Fruit fly (Drosophila melanogaster) whole organism, embryonic: ENCODE data around the gene CG7329.

ENCODE experiments used
- ATbp ChIP-seq: fragments of 200-800 bp; sonication (Bioruptor generic); optimal IDR thresholded peaks from 2 replicates; lab custom pipeline; 2017; ENCODE audit warnings: missing biosample characterization, mild to moderate bottlenecking, missing genetic modification characterization, missing genetic modification reagents
- Bdp1 ChIP-seq: fragments of 200-800 bp; sonication (Bioruptor generic); optimal IDR thresholded peaks from 3 replicates; lab custom pipeline; 2016; ENCODE audit warnings: missing biosample characterization, missing genetic modification characterization
- CG10267 ChIP-seq: fragments of 200-800 bp; sonication (Bioruptor generic); optimal IDR thresholded peaks from 2 replicates; lab custom pipeline; 2018; ENCODE audit warnings: missing biosample characterization, mild to moderate bottlenecking, missing genetic modification characterization, moderate library complexity
- CG10979 ChIP-seq: fragments of 200-800 bp; sonication (Bioruptor generic); optimal IDR thresholded peaks from 2 replicates; lab custom pipeline; 2018; ENCODE audit warnings: missing biosample characterization, mild to moderate bottlenecking, missing genetic modification characterization, moderate library complexity
- CG11456 ChIP-seq: fragments of 200-800 bp; sonication (Bioruptor generic); IDR thresholded peaks from 3 replicates; pipeline ENCODE4 v1.3.6; 2022; ENCODE audit warnings: missing biosample characterization, missing genetic modification characterization
- CG11504 ChIP-seq: fragments of 200-800 bp; sonication (Bioruptor generic); optimal IDR thresholded peaks from 3 replicates; lab custom pipeline; 2019; ENCODE audit warnings: missing biosample characterization, mild to moderate bottlenecking, missing genetic modification characterization, moderate library complexity
- CG11695 ChIP-seq: fragments of 200-800 bp; sonication (Bioruptor generic); IDR thresholded peaks from 3 replicates; pipeline ENCODE4 v1.3.6; 2022; ENCODE audit warnings: missing biosample characterization, missing genetic modification characterization
- CG12744 ChIP-seq: fragments of 200-800 bp; sonication (Bioruptor generic); optimal IDR thresholded peaks from 2 replicates; lab custom pipeline; 2016; ENCODE audit warnings: missing biosample characterization, missing genetic modification characterization
- CG13424 ChIP-seq: fragments of 200-800 bp; sonication (Bioruptor generic); optimal IDR thresholded peaks from 2 replicates; lab custom pipeline; 2019; ENCODE audit warnings: missing biosample characterization, mild to moderate bottlenecking, missing genetic modification characterization, moderate library complexity
- CG14965 ChIP-seq: fragments of 200-800 bp; sonication (Bioruptor generic); optimal IDR thresholded peaks from 2 replicates; lab custom pipeline; 2016; ENCODE audit warnings: missing biosample characterization, missing genetic modification characterization, borderline replicate concordance
- CG17829 ChIP-seq: fragments of 200-800 bp; optimal IDR thresholded peaks from 2 replicates; lab custom pipeline; 2019; ENCODE audit warnings: missing biosample characterization, mild to moderate bottlenecking, missing genetic modification characterization, moderate library complexity
- CG18599 ChIP-seq: fragments of 200-800 bp; sonication (Bioruptor generic); optimal IDR thresholded peaks from 3 replicates; lab custom pipeline; 2017; ENCODE audit warnings: missing biosample characterization, missing genetic modification characterization, mild to moderate bottlenecking, moderate library complexity, missing genetic modification reagents
- CG2678 ChIP-seq: fragments of 200-800 bp; sonication (Bioruptor generic); optimal IDR thresholded peaks from 3 replicates; lab custom pipeline; 2019; ENCODE audit warnings: missing biosample characterization, mild to moderate bottlenecking, missing genetic modification characterization, moderate library complexity
- CG2712 ChIP-seq: fragments of 200-800 bp; optimal IDR thresholded peaks from 3 replicates; lab custom pipeline; 2019; ENCODE audit warnings: missing biosample characterization, mild to moderate bottlenecking, missing genetic modification characterization, moderate library complexity
- CG30020 ChIP-seq: fragments of 200-800 bp; optimal IDR thresholded peaks from 2 replicates; lab custom pipeline; 2019; ENCODE audit warnings: missing biosample characterization, mild to moderate bottlenecking, missing genetic modification characterization, moderate library complexity
- CG5245 ChIP-seq: fragments of 200-800 bp; sonication (Bioruptor generic); optimal IDR thresholded peaks from 3 replicates; lab custom pipeline; 2016; ENCODE audit warnings: missing biosample characterization, missing genetic modification characterization
- CG6765 ChIP-seq: fragments of 200-800 bp; sonication (Bioruptor generic); optimal IDR thresholded peaks from 3 replicates; lab custom pipeline; 2017; ENCODE audit warnings: missing biosample characterization, mild to moderate bottlenecking, missing genetic modification characterization
- CG6813 ChIP-seq: fragments of 200-800 bp; sonication (Bioruptor generic); optimal IDR thresholded peaks from 2 replicates; lab custom pipeline; 2017; ENCODE audit warnings: missing biosample characterization, missing genetic modification characterization, mild to moderate bottlenecking, moderate library complexity, missing genetic modification reagents
- CG6854 ChIP-seq: fragments of 200-800 bp; sonication (Bioruptor generic); optimal IDR thresholded peaks from 3 replicates; lab custom pipeline; 2017; ENCODE audit warnings: missing biosample characterization, mild to moderate bottlenecking, missing genetic modification characterization
- CG8924 ChIP-seq: fragments of 200-800 bp; optimal IDR thresholded peaks from 3 replicates; lab custom pipeline; 2019; ENCODE audit warnings: missing biosample characterization, mild to moderate bottlenecking, missing genetic modification characterization, moderate library complexity
- CoRest ChIP-seq: fragments of 200-800 bp; sonication (Bioruptor generic); optimal IDR thresholded peaks from 3 replicates; lab custom pipeline; 2018; ENCODE audit warnings: missing biosample characterization, mild to moderate bottlenecking, missing genetic modification characterization, moderate library complexity
- Drgx ChIP-seq: fragments of 200-800 bp; sonication (Bioruptor generic); IDR thresholded peaks from 2 replicates; pipeline ENCODE4 v1.3.6; 2022; ENCODE audit warnings: missing biosample characterization, missing genetic modification characterization
- E2f2 ChIP-seq: fragments of 200-800 bp; sonication (Bioruptor generic); IDR thresholded peaks from 2 replicates; pipeline ENCODE4 v1.3.6; 2022; ENCODE audit warnings: missing biosample characterization, missing genetic modification characterization
- HmgD ChIP-seq: fragments of 200-800 bp; sonication (Bioruptor generic); optimal IDR thresholded peaks from 3 replicates; lab custom pipeline; 2016; ENCODE audit warnings: missing biosample characterization, missing genetic modification characterization
- Hmr ChIP-seq: fragments of 200-800 bp; sonication (Bioruptor generic); optimal IDR thresholded peaks from 3 replicates; lab custom pipeline; 2017; ENCODE audit warnings: mild to moderate bottlenecking, missing biosample characterization, missing genetic modification reagents, missing genetic modification characterization
- Hr51 ChIP-seq, 2 experiments: fragments of 200-800 bp; sonication (Bioruptor generic); optimal IDR thresholded peaks; 2 replicates in 1 of 2; 3 replicates in 1 of 2; lab custom pipeline; 2016 to 2018; ENCODE audit warnings: missing biosample characterization in 2 of 2, missing genetic modification characterization in 2 of 2, mild to moderate bottlenecking in 1 of 2, moderate library complexity in 1 of 2
- Med ChIP-seq: fragments of 200-800 bp; sonication (Bioruptor generic); peaks from one replicate; lab custom pipeline; 2016; ENCODE audit warnings: missing biosample characterization, missing genetic modification characterization, mild to moderate bottlenecking, inconsistent platforms, moderate library complexity
- Oli ChIP-seq: fragments of 200-800 bp; sonication (Bioruptor generic); optimal IDR thresholded peaks from 2 replicates; lab custom pipeline; 2018; ENCODE audit warnings: missing biosample characterization, mild to moderate bottlenecking, missing genetic modification characterization, moderate library complexity
- Ptx1 ChIP-seq: fragments of 200-800 bp; sonication (Bioruptor generic); IDR thresholded peaks from 2 replicates; pipeline ENCODE4 v1.3.6; 2022; ENCODE audit warnings: missing biosample characterization, missing genetic modification characterization
- Sox102F ChIP-seq: fragments of 200-800 bp; sonication (Bioruptor generic); optimal IDR thresholded peaks from 2 replicates; lab custom pipeline; 2018; ENCODE audit warnings: missing biosample characterization, mild to moderate bottlenecking, missing genetic modification characterization, moderate library complexity
- TFAM ChIP-seq: fragments of 200-800 bp; sonication (Bioruptor generic); optimal IDR thresholded peaks from 2 replicates; lab custom pipeline; 2017; ENCODE audit warnings: missing biosample characterization, missing genetic modification characterization, inconsistent platforms
- Xrp1 ChIP-seq: fragments of 200-800 bp; sonication (Bioruptor generic); IDR thresholded peaks from 2 replicates; pipeline ENCODE4 v1.3.6; 2022; ENCODE audit warnings: missing biosample characterization, missing genetic modification characterization
- ato ChIP-seq: fragments of 200-800 bp; sonication (Bioruptor generic); IDR thresholded peaks from 2 replicates; pipeline ENCODE4 v1.3.6; 2022; ENCODE audit warnings: missing biosample characterization, missing genetic modification characterization; ENCODE audit not compliant: partially characterized antibody
- corto ChIP-seq: fragments of 200-800 bp; sonication (Bioruptor generic); optimal IDR thresholded peaks from 2 replicates; lab custom pipeline; 2016; ENCODE audit warnings: missing biosample characterization, mild to moderate bottlenecking, missing genetic modification characterization, moderate library complexity
- dmrt99B ChIP-seq: fragments of 200-800 bp; sonication (Bioruptor generic); optimal IDR thresholded peaks from 2 replicates; lab custom pipeline; 2018; ENCODE audit warnings: missing biosample characterization, mild to moderate bottlenecking, missing genetic modification characterization, moderate library complexity
- fu2 ChIP-seq: fragments of 200-800 bp; sonication (Bioruptor generic); optimal IDR thresholded peaks from 2 replicates; lab custom pipeline; 2016; ENCODE audit warnings: missing biosample characterization, missing genetic modification characterization
- gem ChIP-seq: fragments of 200-800 bp; sonication (Bioruptor generic); optimal IDR thresholded peaks from 2 replicates; lab custom pipeline; 2019; ENCODE audit warnings: missing biosample characterization, mild to moderate bottlenecking, missing genetic modification characterization, moderate library complexity
- grau ChIP-seq: fragments of 200-800 bp; optimal IDR thresholded peaks from 3 replicates; lab custom pipeline; 2019; ENCODE audit warnings: missing biosample characterization, mild to moderate bottlenecking, missing genetic modification characterization, moderate library complexity
- hkb ChIP-seq, 2 experiments: fragments of 200-800 bp in 1 of 2; fragments of >200 bp in 1 of 2; sonication (Bioruptor generic) in 1 of 2; IDR thresholded peaks in 1 of 2; optimal IDR thresholded peaks in 1 of 2; 2 replicates each; pipeline versions ENCODE4 v1.3.6 to Lab custom; 2017 to 2022; ENCODE audit warnings: missing biosample characterization in 1 of 2, missing genetic modification characterization in 1 of 2
- phol ChIP-seq: fragments of 200-800 bp; sonication (Bioruptor generic); optimal IDR thresholded peaks from 3 replicates; lab custom pipeline; 2018; ENCODE audit warnings: missing biosample characterization, mild to moderate bottlenecking, missing genetic modification characterization, moderate library complexity
- sens ChIP-seq: fragments of 200-800 bp; sonication (Bioruptor generic); peaks from one replicate; lab custom pipeline; 2016; ENCODE audit warnings: missing biosample characterization, missing genetic modification characterization
- so ChIP-seq: fragments of 200-800 bp; sonication (Bioruptor generic); IDR thresholded peaks from 3 replicates; pipeline ENCODE4 v1.3.6; 2022; ENCODE audit warnings: missing biosample characterization, missing genetic modification characterization
- sr ChIP-seq: fragments of 200-800 bp; sonication (Bioruptor generic); IDR thresholded peaks from 3 replicates; pipeline ENCODE4 v1.3.6; 2022; ENCODE audit warnings: missing biosample characterization, missing genetic modification characterization
- wek ChIP-seq: fragments of 200-800 bp; sonication (Bioruptor generic); optimal IDR thresholded peaks from 3 replicates; lab custom pipeline; 2018; ENCODE audit warnings: missing biosample characterization, mild to moderate bottlenecking, missing genetic modification characterization, moderate library complexity

The CG7329 gene

dm6 chr2L:10615889-10616288 is 22.4 kb downstream of the CG7329 start:
- TF ChIP-seq so (GFP tag; lab: Robert Waterston, UW) = 0 out of 3 replicates have a peak, but pooled peaks have one; percentile 25
- peak; percentile 16 for TF ChIP-seq phol (tag; lab: Kevin White, UChicago)
- TF ChIP-seq CG11456 = no peak
- no peak for TF ChIP-seq TFAM (GFP tag; lab: Kevin White, UChicago)
- TF ChIP-seq corto (GFP tag; lab: Kevin White, UChicago) = peak; percentile 8
- TF ChIP-seq dmrt99B = peak; percentile 41
- TF ChIP-seq hkb (optimal IDR thresholded peaks at IDR 0.05; lab: Kevin White, UChicago) = no peak
- TF ChIP-seq hkb (GFP tag; IDR thresholded peaks at IDR 0.05; lab: Robert Waterston, UW) = no peak; the same call in 1 of the 2 replicates
- peak; percentile 14 for TF ChIP-seq grau (tag; lab: Kevin White, UChicago)
- TF ChIP-seq Sox102F = peak; percentile 9
- TF ChIP-seq CG2678 (tag; lab: Kevin White, UChicago) = peak; percentile 35
- no peak for TF ChIP-seq CG6854 (GFP tag; lab: Kevin White, UChicago)
- no peak for TF ChIP-seq sr
- TF ChIP-seq Bdp1 (GFP tag; lab: Kevin White, UChicago) = no peak
- TF ChIP-seq CG18599 (GFP tag; lab: Kevin White, UChicago) = peak; percentile 24
- TF ChIP-seq sens (GFP tag; lab: Kevin White, UChicago) = peak; percentile 38
- no peak for TF ChIP-seq fu2 (GFP tag; lab: Kevin White, UChicago)
- no peak for TF ChIP-seq HmgD (GFP tag; lab: Kevin White, UChicago)
- peak; percentile 0 for TF ChIP-seq Med (GFP tag; lab: Kevin White, UChicago)
- 0 out of 2 replicates have a peak, but pooled peaks have one; percentile 6 for TF ChIP-seq Ptx1 (GFP tag; lab: Robert Waterston, UW)
- peak; percentile 5 for TF ChIP-seq CG11504
- TF ChIP-seq CG10979 = peak; percentile 3
- peak; percentile 36 for TF ChIP-seq CG13424 (tag; lab: Kevin White, UChicago)
- peak; percentile 35 for TF ChIP-seq Oli
- TF ChIP-seq gem = peak; percentile 34
- peak; percentile 8; the same call in 1 of the 2 replicates for TF ChIP-seq E2f2
- no peak for TF ChIP-seq CG12744
- no peak for TF ChIP-seq CG6813 (GFP tag; lab: Kevin White, UChicago)
- TF ChIP-seq Hmr (GFP tag; lab: Kevin White, UChicago) = peak; percentile 8
- TF ChIP-seq CG8924 (tag; lab: Kevin White, UChicago) = peak; percentile 1
- no peak for TF ChIP-seq CG30020 (tag; lab: Kevin White, UChicago)
- TF ChIP-seq ATbp (GFP tag; lab: Kevin White, UChicago) = peak; percentile 7
- TF ChIP-seq Xrp1 = peak; percentile 32; the same call in 1 of the 2 replicates
- TF ChIP-seq CG14965 = no peak
- peak; percentile 51 for TF ChIP-seq Drgx (GFP tag; lab: Robert Waterston, UW)
- no peak for TF ChIP-seq CG10267 (tag; lab: Kevin White, UChicago)
- TF ChIP-seq wek = no peak
- no peak for TF ChIP-seq ato (GFP tag; lab: Robert Waterston, UW)
- peak; percentile 1 for TF ChIP-seq CoRest
- TF ChIP-seq Hr51 (GFP tag; optimal IDR thresholded peaks at IDR 0.05; lab: Kevin White, UChicago) = peak in 1 of 2 experiments; percentile 34
- TF ChIP-seq CG2712 (tag; lab: Kevin White, UChicago) = peak; percentile 16
- no peak for TF ChIP-seq CG5245
- peak; percentile 29; the same call in 1 of the 3 replicates for TF ChIP-seq CG11695 (GFP tag; lab: Robert Waterston, UW)
- TF ChIP-seq CG17829 = no peak
- no peak for TF ChIP-seq CG6765 (GFP tag; lab: Kevin White, UChicago)
